Fruit fly (Drosophila melanogaster) whole organism, prepupa: Measurements from ENCODE around the gene Bap60.

Source experiments
- CG10669 ChIP-seq: fragments of 200-800 bp; sonication (Bioruptor generic); optimal IDR thresholded peaks from 3 replicates; lab custom pipeline; 2018; ENCODE audit warnings: missing biosample characterization, mild to moderate bottlenecking, missing genetic modification characterization, moderate library complexity
- CG11294 ChIP-seq: fragments of 200-800 bp; sonication (Bioruptor generic); IDR thresholded peaks from 2 replicates; pipeline ENCODE4 v1.3.6; 2022; ENCODE audit warnings: missing biosample characterization, missing genetic modification characterization
- CG32006 ChIP-seq: fragments of 200-800 bp; sonication (Bioruptor generic); optimal IDR thresholded peaks from 3 replicates; lab custom pipeline; 2017; ENCODE audit warnings: missing biosample characterization, mild to moderate bottlenecking, missing genetic modification characterization
- CG9139 ChIP-seq: fragments of 200-800 bp; sonication (Bioruptor generic); optimal IDR thresholded peaks from 3 replicates; lab custom pipeline; 2017; ENCODE audit warnings: missing biosample characterization, mild to moderate bottlenecking, missing genetic modification characterization
- Smox ChIP-seq: fragments of 200-800 bp; sonication (Bioruptor generic); optimal IDR thresholded peaks from 3 replicates; lab custom pipeline; 2016; ENCODE audit warnings: missing biosample characterization, missing genetic modification characterization
- cyc ChIP-seq: fragments of 200-800 bp; sonication (Bioruptor generic); optimal IDR thresholded peaks from 3 replicates; lab custom pipeline; 2016; ENCODE audit warnings: missing biosample characterization, missing genetic modification characterization
- fd59A ChIP-seq: fragments of 200-800 bp; sonication (Bioruptor generic); optimal IDR thresholded peaks from 2 replicates; lab custom pipeline; 2017; ENCODE audit warnings: missing biosample characterization, mild to moderate bottlenecking, missing genetic modification characterization, missing genetic modification reagents
- lz ChIP-seq: fragments of 200-800 bp; sonication (Bioruptor generic); optimal IDR thresholded peaks from 3 replicates; lab custom pipeline; 2016; ENCODE audit warnings: missing biosample characterization, missing genetic modification characterization
- pdm3 ChIP-seq: fragments of 200-800 bp; sonication (Bioruptor generic); optimal IDR thresholded peaks from 3 replicates; lab custom pipeline; 2016; ENCODE audit warnings: missing biosample characterization, missing genetic modification characterization
- svp ChIP-seq: fragments of 200-800 bp; sonication (Bioruptor generic); peaks from one replicate; lab custom pipeline; 2016; ENCODE audit warnings: missing biosample characterization, missing genetic modification characterization

DNA sequence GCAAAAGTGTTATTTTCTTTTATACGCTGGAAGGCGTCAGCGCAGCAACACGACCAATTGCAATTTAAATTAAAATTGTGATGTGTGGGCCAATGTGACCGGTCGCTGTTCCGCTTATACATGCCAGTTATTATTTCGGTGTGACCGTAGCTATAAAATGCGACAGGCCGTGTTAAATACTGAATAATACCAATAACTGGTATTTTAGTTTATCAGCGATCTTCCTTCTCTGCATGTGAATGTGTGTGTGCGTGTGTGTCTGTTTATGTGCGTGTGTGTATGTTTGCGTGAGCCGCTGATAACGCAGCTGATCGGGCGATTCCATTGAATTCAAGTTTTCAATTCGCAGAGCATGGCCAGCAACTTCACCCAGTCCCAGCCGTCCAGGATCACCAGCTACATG, 30.6 kb downstream of the Bap60 start, which contains the start of the genes CG32638, CG15717 and MFS10:
- TF ChIP-seq pdm3 (GFP tag; lab: Kevin White, UChicago), result no peak
- no peak for TF ChIP-seq cyc
- TF ChIP-seq svp (GFP tag; lab: Kevin White, UChicago), result peak; percentile 76
- TF ChIP-seq Smox (GFP tag; lab: Kevin White, UChicago), result no peak
- TF ChIP-seq CG9139 (GFP tag; lab: Kevin White, UChicago), result no peak
- no peak for TF ChIP-seq CG32006 (GFP tag; lab: Kevin White, UChicago)
- TF ChIP-seq lz, result no peak
- no peak for TF ChIP-seq CG10669 (GFP tag; lab: Kevin White, UChicago)
- TF ChIP-seq CG11294, result no peak
- no peak for TF ChIP-seq fd59A (GFP tag; lab: Kevin White, UChicago)
